Fruit fly (Drosophila melanogaster) whole organism, embryonic: ENCODE data around the gene CG12096.
A peak's percentile ranks its signal among the peaks of the same experiment; 100 is the strongest.

Source experiments
- BtbVII ChIP-seq: fragments of 200-800 bp; sonication (Bioruptor generic); optimal IDR thresholded peaks from 3 replicates; lab custom pipeline; 2017; ENCODE audit warnings: missing biosample characterization, mild to moderate bottlenecking, missing genetic modification characterization
- CG11398 ChIP-seq: fragments of 200-800 bp; sonication (Bioruptor generic); optimal IDR thresholded peaks from 2 replicates; lab custom pipeline; 2016; ENCODE audit warnings: missing biosample characterization, missing genetic modification characterization
- CG12769 ChIP-seq: fragments of 200-800 bp; sonication (Bioruptor generic); optimal IDR thresholded peaks from 2 replicates; lab custom pipeline; 2019; ENCODE audit warnings: missing biosample characterization, mild to moderate bottlenecking, missing genetic modification characterization, moderate library complexity
- CG13287 ChIP-seq: fragments of 200-800 bp; sonication (Bioruptor generic); IDR thresholded peaks from 2 replicates; pipeline ENCODE4 v1.3.6; 2022; ENCODE audit warnings: missing biosample characterization, missing genetic modification characterization; ENCODE audit not compliant: partially characterized antibody
- CG13894 ChIP-seq: fragments of 200-800 bp; sonication (Bioruptor generic); optimal IDR thresholded peaks from 3 replicates; lab custom pipeline; 2018; ENCODE audit warnings: missing biosample characterization, mild to moderate bottlenecking, missing genetic modification characterization, moderate library complexity
- CG17186 ChIP-seq: fragments of 200-800 bp; sonication (Bioruptor generic); optimal IDR thresholded peaks from 3 replicates; lab custom pipeline; 2017; ENCODE audit warnings: missing biosample characterization, missing genetic modification reagents, missing genetic modification characterization
- CG17359 ChIP-seq: fragments of 200-800 bp; sonication (Bioruptor generic); optimal IDR thresholded peaks from 3 replicates; lab custom pipeline; 2018; ENCODE audit warnings: missing biosample characterization, mild to moderate bottlenecking, missing genetic modification characterization, moderate library complexity
- CG18476 ChIP-seq: fragments of 200-800 bp; sonication (Bioruptor generic); optimal IDR thresholded peaks from 2 replicates; lab custom pipeline; 2016; ENCODE audit warnings: missing biosample characterization, mild to moderate bottlenecking, missing genetic modification characterization
- CG2120 ChIP-seq: fragments of 200-800 bp; sonication (Bioruptor generic); optimal IDR thresholded peaks from 3 replicates; lab custom pipeline; 2016; ENCODE audit warnings: missing biosample characterization, missing genetic modification characterization
- CG31441 ChIP-seq: fragments of 200-800 bp; sonication (Bioruptor generic); IDR thresholded peaks from 2 replicates; pipeline ENCODE4 v1.3.6; 2022; ENCODE audit warnings: missing biosample characterization, missing genetic modification characterization
- CG32532 ChIP-seq: fragments of 200-800 bp; sonication (Bioruptor generic); IDR thresholded peaks from 2 replicates; pipeline ENCODE4 v1.3.6; 2022; ENCODE audit warnings: missing biosample characterization, missing genetic modification characterization
- CG4360 ChIP-seq: fragments of 200-800 bp; sonication (Bioruptor generic); IDR thresholded peaks from 2 replicates; pipeline ENCODE4 v1.3.6; 2022; ENCODE audit warnings: missing biosample characterization, missing genetic modification characterization
- CG4854 ChIP-seq: fragments of 200-800 bp; sonication (Bioruptor generic); optimal IDR thresholded peaks from 2 replicates; lab custom pipeline; 2016; ENCODE audit warnings: missing biosample characterization, missing genetic modification characterization, inconsistent platforms
- CG6254 ChIP-seq: fragments of 200-800 bp; sonication (Bioruptor generic); optimal IDR thresholded peaks from 3 replicates; lab custom pipeline; 2017; ENCODE audit warnings: mild to moderate bottlenecking, missing biosample characterization, missing genetic modification reagents, missing genetic modification characterization
- CG6272 ChIP-seq: fragments of 200-800 bp; sonication (Bioruptor generic); IDR thresholded peaks from 2 replicates; pipeline ENCODE4 v1.3.6; 2022; ENCODE audit warnings: missing biosample characterization, missing genetic modification characterization
- CG7271 ChIP-seq: fragments of 200-800 bp; sonication (Bioruptor generic); optimal IDR thresholded peaks from 2 replicates; lab custom pipeline; 2018; ENCODE audit warnings: missing biosample characterization, mild to moderate bottlenecking, missing genetic modification characterization, moderate library complexity
- CG7372 ChIP-seq: fragments of 200-800 bp; sonication (Bioruptor generic); IDR thresholded peaks from 2 replicates; pipeline ENCODE4 v1.3.6; 2022; ENCODE audit warnings: missing biosample characterization, missing genetic modification characterization
- CG8089 ChIP-seq: fragments of 200-800 bp; sonication (Bioruptor generic); optimal IDR thresholded peaks from 3 replicates; lab custom pipeline; 2016; ENCODE audit warnings: missing biosample characterization, missing genetic modification characterization
- CG8281 ChIP-seq: fragments of 200-800 bp; sonication (Bioruptor generic); optimal IDR thresholded peaks from 2 replicates; lab custom pipeline; 2018; ENCODE audit warnings: missing biosample characterization, mild to moderate bottlenecking, missing genetic modification characterization, moderate library complexity
- CG8388 ChIP-seq: fragments of 200-800 bp; sonication (Bioruptor generic); optimal IDR thresholded peaks from 2 replicates; lab custom pipeline; 2019; ENCODE audit warnings: missing biosample characterization, mild to moderate bottlenecking, missing genetic modification characterization, moderate library complexity
- CG8924 ChIP-seq: fragments of 200-800 bp; optimal IDR thresholded peaks from 3 replicates; lab custom pipeline; 2019; ENCODE audit warnings: missing biosample characterization, mild to moderate bottlenecking, missing genetic modification characterization, moderate library complexity
- Camta ChIP-seq: fragments of 200-800 bp; sonication (Bioruptor generic); optimal IDR thresholded peaks from 2 replicates; lab custom pipeline; 2016; ENCODE audit warnings: missing biosample characterization, missing genetic modification characterization
- Dek ChIP-seq: fragments of 200-800 bp; sonication (Bioruptor generic); optimal IDR thresholded peaks from 3 replicates; lab custom pipeline; 2019; ENCODE audit warnings: missing biosample characterization, mild to moderate bottlenecking, missing genetic modification characterization, moderate library complexity
- Dfd ChIP-seq, 2 experiments: fragments of >200 bp; optimal IDR thresholded peaks; 2 replicates each; lab custom pipeline; 2017; ENCODE audit warnings: missing biosample characterization in 2 of 2, missing genetic modification characterization in 2 of 2
- Dp ChIP-seq: fragments of 200-800 bp; sonication (Bioruptor generic); optimal IDR thresholded peaks from 2 replicates; lab custom pipeline; 2018; ENCODE audit warnings: missing biosample characterization, mild to moderate bottlenecking, missing genetic modification characterization, moderate library complexity
- Ets97D ChIP-seq: fragments of 200-800 bp; sonication (Bioruptor generic); optimal IDR thresholded peaks from 3 replicates; lab custom pipeline; 2016; ENCODE audit warnings: missing biosample characterization, missing genetic modification characterization
- Fer3 ChIP-seq: fragments of 200-800 bp; sonication (Bioruptor generic); optimal IDR thresholded peaks from 2 replicates; lab custom pipeline; 2018; ENCODE audit warnings: missing biosample characterization, mild to moderate bottlenecking, missing genetic modification characterization, moderate library complexity
- H15 ChIP-seq: fragments of 200-800 bp; sonication (Bioruptor generic); IDR thresholded peaks from 3 replicates; pipeline ENCODE4 v1.3.6; 2022; ENCODE audit warnings: missing biosample characterization, missing genetic modification characterization
- Hr39 ChIP-seq: fragments of >200 bp; optimal IDR thresholded peaks from 2 replicates; lab custom pipeline; 2017
- NC2β ChIP-seq: fragments of 200-800 bp; sonication (Bioruptor generic); optimal IDR thresholded peaks from 2 replicates; lab custom pipeline; 2016; ENCODE audit warnings: missing biosample characterization, missing genetic modification characterization
- NK7.1 ChIP-seq: fragments of 200-800 bp; sonication (Bioruptor generic); optimal IDR thresholded peaks from 3 replicates; lab custom pipeline; 2016; ENCODE audit warnings: missing biosample characterization, missing genetic modification characterization
- Nf-YB ChIP-seq: fragments of 200-800 bp; sonication (Bioruptor generic); optimal IDR thresholded peaks from 3 replicates; lab custom pipeline; 2019; ENCODE audit warnings: missing biosample characterization, mild to moderate bottlenecking, missing genetic modification characterization, moderate library complexity
- Rx ChIP-seq: fragments of 200-800 bp; sonication (Bioruptor generic); IDR thresholded peaks from 2 replicates; pipeline ENCODE4 v1.3.6; 2022; ENCODE audit warnings: missing biosample characterization, missing genetic modification characterization
- Sox102F ChIP-seq: fragments of 200-800 bp; sonication (Bioruptor generic); optimal IDR thresholded peaks from 2 replicates; lab custom pipeline; 2018; ENCODE audit warnings: missing biosample characterization, mild to moderate bottlenecking, missing genetic modification characterization, moderate library complexity
- Xbp1 ChIP-seq: fragments of 200-800 bp; sonication (Bioruptor generic); optimal IDR thresholded peaks from 3 replicates; lab custom pipeline; 2016; ENCODE audit warnings: missing biosample characterization, mild to moderate bottlenecking, missing genetic modification characterization
- btn ChIP-seq: fragments of 200-800 bp; sonication (Bioruptor generic); optimal IDR thresholded peaks from 2 replicates; lab custom pipeline; 2016; ENCODE audit warnings: missing biosample characterization, missing genetic modification characterization
- eyg ChIP-seq: fragments of 200-800 bp; sonication (Bioruptor generic); optimal IDR thresholded peaks from 3 replicates; lab custom pipeline; 2016; ENCODE audit warnings: missing biosample characterization, missing genetic modification characterization
- jing ChIP-seq: fragments of 200-800 bp; sonication (Bioruptor generic); optimal IDR thresholded peaks from 2 replicates; lab custom pipeline; 2018; ENCODE audit warnings: missing biosample characterization, mild to moderate bottlenecking, missing genetic modification characterization
- klu ChIP-seq: fragments of 200-800 bp; sonication (Bioruptor generic); IDR thresholded peaks from 2 replicates; pipeline ENCODE4 v1.3.6; 2022; ENCODE audit warnings: missing biosample characterization, missing genetic modification characterization
- lilli ChIP-seq: fragments of 200-800 bp; sonication (Bioruptor generic); optimal IDR thresholded peaks from 3 replicates; lab custom pipeline; 2016; ENCODE audit warnings: missing biosample characterization, missing genetic modification characterization
- org-1 ChIP-seq: fragments of 200-800 bp; sonication (Bioruptor generic); optimal IDR thresholded peaks from 2 replicates; lab custom pipeline; 2017; ENCODE audit warnings: missing biosample characterization, missing genetic modification characterization
- pan ChIP-seq, 4 experiments: fragments of >200 bp in 3 of 4; fragments of 200-800 bp in 1 of 4; sonication (Bioruptor generic) in 1 of 4; optimal IDR thresholded peaks in 3 of 4; IDR thresholded peaks in 1 of 4; 2 replicates each; pipeline versions ENCODE4 v1.3.6 to Lab custom; 2017 to 2022; ENCODE audit warnings: missing biosample characterization in 2 of 4, missing genetic modification characterization in 2 of 4, mixed read lengths in 1 of 4
- pho ChIP-seq: fragments of 200-800 bp; sonication (Bioruptor generic); optimal IDR thresholded peaks from 2 replicates; lab custom pipeline; 2016; ENCODE audit warnings: missing biosample characterization, missing genetic modification characterization
- pita ChIP-seq: fragments of 200-800 bp; sonication (Bioruptor generic); optimal IDR thresholded peaks from 2 replicates; lab custom pipeline; 2017; ENCODE audit warnings: missing biosample characterization, mild to moderate bottlenecking, missing genetic modification characterization
- pum ChIP-seq: fragments of 200-800 bp; sonication (Bioruptor generic); optimal IDR thresholded peaks from 2 replicates; lab custom pipeline; 2016; ENCODE audit warnings: missing biosample characterization, missing genetic modification characterization
- pzg ChIP-seq: fragments of 200-800 bp; sonication (Bioruptor generic); optimal IDR thresholded peaks from 3 replicates; lab custom pipeline; 2018; ENCODE audit warnings: missing biosample characterization, mild to moderate bottlenecking, missing genetic modification characterization, moderate library complexity
- run ChIP-seq: fragments of 200-800 bp; sonication (Bioruptor generic); optimal IDR thresholded peaks from 3 replicates; lab custom pipeline; 2018; ENCODE audit warnings: missing biosample characterization, mild to moderate bottlenecking, missing genetic modification characterization
- so ChIP-seq: fragments of 200-800 bp; sonication (Bioruptor generic); IDR thresholded peaks from 3 replicates; pipeline ENCODE4 v1.3.6; 2022; ENCODE audit warnings: missing biosample characterization, missing genetic modification characterization
- stc ChIP-seq: fragments of 200-800 bp; sonication (Bioruptor generic); IDR thresholded peaks from 2 replicates; pipeline ENCODE4 v1.3.6; 2022; ENCODE audit warnings: missing biosample characterization, missing genetic modification characterization
- usp ChIP-seq: fragments of >200 bp; optimal IDR thresholded peaks from 2 replicates; lab custom pipeline; 2017; ENCODE audit warnings: missing biosample characterization, missing genetic modification characterization
- z ChIP-seq: fragments of 200-800 bp; sonication (Bioruptor generic); IDR thresholded peaks from 3 replicates; pipeline ENCODE4 v1.3.6; 2022; ENCODE audit warnings: missing biosample characterization, missing genetic modification characterization

Gene CG12096

DNA sequence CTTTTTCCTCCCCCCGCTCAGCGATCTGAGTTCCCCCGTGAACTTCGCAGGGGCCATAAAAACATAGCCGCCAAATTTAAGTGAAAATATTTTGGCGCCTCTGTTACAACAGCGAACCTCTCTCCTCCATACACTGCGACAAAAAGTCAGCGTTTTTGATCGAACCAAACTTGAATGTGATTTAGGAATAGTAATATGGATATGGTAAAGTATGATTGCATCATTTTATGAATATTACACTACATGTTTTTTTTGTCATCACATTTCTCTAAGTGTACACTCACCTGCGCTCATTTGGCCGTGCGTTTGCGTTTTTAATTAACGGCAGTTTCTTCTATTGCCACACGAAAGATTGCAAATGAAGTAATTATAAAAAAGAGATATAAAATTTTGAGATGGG lies 23.7 kb upstream of the CG12096 start (continued):
- TF ChIP-seq CG17359 (tag; lab: Kevin White, UChicago), result peak; percentile 83
- peak; percentile 45 for TF ChIP-seq Fer3
- no peak for TF ChIP-seq NK7.1 (GFP tag; lab: Kevin White, UChicago)
- TF ChIP-seq run (tag; lab: Kevin White, UChicago), result peak; percentile 57
- peak; percentile 37 for TF ChIP-seq lilli (GFP tag; lab: Kevin White, UChicago)
- no peak for TF ChIP-seq pita (GFP tag; lab: Kevin White, UChicago)
- peak; percentile 31 for TF ChIP-seq CG4854 (GFP tag; lab: Kevin White, UChicago)
- no peak for TF ChIP-seq pan (optimal IDR thresholded peaks at IDR 0.05; lab: Kevin White, UChicago)
- peak in 1 of 2 experiments; percentile 43 for TF ChIP-seq pan (GFP tag; optimal IDR thresholded peaks at IDR 0.05 in 1 of 2, IDR thresholded peaks at IDR 0.05 in 1 of 2)
- TF ChIP-seq CG11398 (GFP tag; lab: Kevin White, UChicago), result peak; percentile 13
- TF ChIP-seq pho (GFP tag; lab: Kevin White, UChicago), result peak; percentile 2
- no peak for TF ChIP-seq CG6272 (GFP tag; lab: Robert Waterston, UW)
- peak; percentile 42; the same call in 1 of the 3 replicates for TF ChIP-seq H15
- no peak for TF ChIP-seq Dfd (GFP tag; optimal IDR thresholded peaks at IDR 0.05; lab: Kevin White, UChicago)
- TF ChIP-seq so (GFP tag; lab: Robert Waterston, UW), result peak; percentile 45; the same call in 1 of the 3 replicates
- peak; percentile 85 for TF ChIP-seq Sox102F (GFP tag; lab: Kevin White, UChicago)
- TF ChIP-seq CG31441, result peak; percentile 62
- TF ChIP-seq BtbVII (GFP tag; lab: Kevin White, UChicago), result no peak
- TF ChIP-seq CG7372, result no peak
- peak; percentile 41 for TF ChIP-seq pum (GFP tag; lab: Kevin White, UChicago)
- TF ChIP-seq Xbp1, result peak; percentile 69
- no peak for TF ChIP-seq pzg (GFP tag; lab: Kevin White, UChicago)
- no peak for TF ChIP-seq z
- no peak for TF ChIP-seq CG7271 (tag; lab: Kevin White, UChicago)
- peak; percentile 15 for TF ChIP-seq CG8089 (GFP tag; lab: Kevin White, UChicago)
- no peak for TF ChIP-seq CG17186 (GFP tag; lab: Kevin White, UChicago)
- TF ChIP-seq CG4360 (GFP tag; lab: Robert Waterston, UW), result no peak; the same call in 1 of the 2 replicates
- no peak for TF ChIP-seq usp (GFP tag; lab: Kevin White, UChicago)
- TF ChIP-seq Camta, result peak; percentile 25
- peak; percentile 39 for TF ChIP-seq CG12769
- peak; percentile 10 for TF ChIP-seq NC2β (GFP tag; lab: Kevin White, UChicago)
- peak; percentile 61 for TF ChIP-seq CG8388 (GFP tag; lab: Kevin White, UChicago)
- TF ChIP-seq Hr39, result no peak
- peak; percentile 45 for TF ChIP-seq CG32532 (GFP tag; lab: Robert Waterston, UW)
- peak; percentile 9 for TF ChIP-seq CG6254 (GFP tag; lab: Kevin White, UChicago)
- no peak for TF ChIP-seq klu (GFP tag; lab: Robert Waterston, UW)
- TF ChIP-seq Rx, result peak; percentile 48; the same call in 1 of the 2 replicates
- TF ChIP-seq CG13894 (tag; lab: Kevin White, UChicago), result no peak
- TF ChIP-seq btn (GFP tag; lab: Kevin White, UChicago), result peak; percentile 28
- peak; percentile 24 for TF ChIP-seq CG2120
- peak; percentile 9 for TF ChIP-seq Nf-YB (GFP tag; lab: Kevin White, UChicago)
- peak; percentile 15 for TF ChIP-seq Dek (tag; lab: Kevin White, UChicago)
- no peak for TF ChIP-seq CG13287 (GFP tag; lab: Robert Waterston, UW)
- peak; percentile 19 for TF ChIP-seq CG8281 (tag; lab: Kevin White, UChicago)
- TF ChIP-seq Ets97D (GFP tag; lab: Kevin White, UChicago), result no peak
- peak; percentile 67; the same call in 1 of the 2 replicates for TF ChIP-seq stc
- TF ChIP-seq CG8924 (tag; lab: Kevin White, UChicago), result peak; percentile 50
- peak; percentile 34 for TF ChIP-seq org-1 (GFP tag; lab: Kevin White, UChicago)
- TF ChIP-seq eyg (GFP tag; lab: Kevin White, UChicago), result no peak
- peak; percentile 28 for TF ChIP-seq CG18476 (GFP tag; lab: Kevin White, UChicago)
- peak; percentile 54 for TF ChIP-seq jing
- no peak for TF ChIP-seq Dp (GFP tag; lab: Kevin White, UChicago)
